Worm (Caenorhabditis elegans) whole organism, midembryonic: ENCODE results near the gene F28B12.1.

Experiments
- T22C8.4 ChIP-seq: fragments of 200-800 bp; sonication (Bioruptor generic); IDR thresholded peaks from 2 replicates; pipeline ENCODE4 v1.3.6; 2022; ENCODE audit warnings: missing genetic modification characterization, missing compliant biosample characterization
- cog-1 ChIP-seq: sonication (generic microtip); optimal IDR thresholded peaks from 2 replicates; lab custom pipeline; 2016; ENCODE audit warnings: missing genetic modification characterization, missing compliant biosample characterization
- flt-1 ChIP-seq: fragments of 200-800 bp; sonication (Bioruptor generic); IDR thresholded peaks from 2 replicates; pipeline ENCODE4 v1.3.6; 2022; ENCODE audit warnings: missing genetic modification characterization, missing compliant biosample characterization
- klf-2 ChIP-seq: fragments of 200-800 bp; sonication (Bioruptor generic); conservative IDR thresholded peaks from 2 replicates; pipeline ENCODE4 v1.3.6; 2022; ENCODE audit warnings: missing genetic modification reagents, missing genetic modification characterization, missing compliant biosample characterization
- med-1 ChIP-seq: sonication (generic microtip); optimal IDR thresholded peaks from 2 replicates; lab custom pipeline; 2017; ENCODE audit warnings: missing genetic modification characterization, mild to moderate bottlenecking, missing compliant biosample characterization, antibody characterized with exemption, missing genetic modification reagents; ENCODE audit not compliant: insufficient read depth
- ref-1 ChIP-seq: fragments of 200-800 bp; sonication (Bioruptor generic); conservative IDR thresholded peaks from 2 replicates; pipeline ENCODE4 v1.3.6; 2022; ENCODE audit warnings: missing genetic modification reagents, missing genetic modification characterization, missing compliant biosample characterization
- tab-1 ChIP-seq: fragments of 200-800 bp; sonication (Bioruptor generic); IDR thresholded peaks from 2 replicates; pipeline ENCODE4 v1.3.6; 2022; ENCODE audit warnings: missing genetic modification characterization, missing compliant biosample characterization
- ztf-23 ChIP-seq: fragments of 200-800 bp; sonication (Bioruptor generic); IDR thresholded peaks from 2 replicates; pipeline ENCODE4 v1.3.6; 2022; ENCODE audit warnings: missing genetic modification reagents, missing genetic modification characterization, missing compliant biosample characterization
- ztf-29 ChIP-seq: fragments of 200-800 bp; sonication (Bioruptor generic); IDR thresholded peaks from 2 replicates; pipeline ENCODE4 v1.3.6; 2022; ENCODE audit warnings: missing genetic modification reagents, missing genetic modification characterization, missing compliant biosample characterization

F28B12.1 gene

DNA sequence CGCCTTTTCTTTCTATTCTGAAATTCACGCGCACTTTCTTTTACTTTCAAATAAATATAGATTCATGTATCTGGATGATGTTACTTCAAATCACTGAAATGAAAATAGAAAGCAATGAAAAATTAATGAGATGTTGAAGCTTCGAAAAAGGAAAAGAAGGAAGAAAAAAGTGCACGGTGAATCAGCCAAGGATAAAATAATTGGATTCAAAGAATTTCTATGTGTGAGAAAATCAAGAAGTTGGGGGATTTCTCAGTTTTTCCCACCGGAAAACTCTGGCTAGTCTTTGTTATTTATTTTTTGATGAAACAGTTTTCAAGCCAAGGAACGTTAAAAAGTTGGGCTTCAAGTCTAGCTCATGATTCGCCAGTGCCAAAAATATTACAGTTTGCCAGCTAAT lies 9.0 kb downstream of the F28B12.1 start:
- TF ChIP-seq flt-1 (GFP tag; lab: Robert Waterston, UW), result no peak
- TF ChIP-seq T22C8.4, result no peak
- no peak for TF ChIP-seq med-1
- TF ChIP-seq tab-1 (GFP tag; lab: Robert Waterston, UW), result no peak
- TF ChIP-seq cog-1 (tag; lab: Kevin White, UChicago), result no peak
- TF ChIP-seq klf-2, result no peak
- no peak for TF ChIP-seq ztf-29 (GFP tag; lab: Robert Waterston, UW)
- no peak for TF ChIP-seq ref-1 (GFP tag; lab: Robert Waterston, UW)
- no peak for TF ChIP-seq ztf-23

DNA sequence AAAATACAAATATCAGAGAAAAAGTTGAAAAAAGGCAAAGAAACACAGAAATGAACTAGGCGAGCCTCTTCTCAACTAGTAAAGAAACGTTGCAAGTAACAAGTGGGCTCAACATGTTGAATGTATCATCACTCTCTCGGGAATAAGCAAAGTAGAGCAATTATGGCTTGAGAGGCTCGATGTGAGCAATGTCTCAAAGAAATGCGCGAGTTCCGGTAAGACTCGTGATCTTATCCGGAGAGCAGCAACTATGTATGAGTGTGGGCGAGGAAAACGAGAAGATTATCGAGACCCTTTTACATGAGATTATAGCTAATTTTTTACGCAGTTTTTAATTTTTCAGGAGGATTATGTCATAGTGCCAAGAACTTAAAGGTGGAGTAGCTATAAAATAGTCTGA lies 9.5 kb downstream of the F28B12.1 start:
- TF ChIP-seq klf-2 (no peak), T22C8.4 (no peak), tab-1 (GFP tag; lab: Robert Waterston, UW) (no peak), med-1 (no peak), ztf-29 (GFP tag; lab: Robert Waterston, UW) (no peak), ref-1 (GFP tag; lab: Robert Waterston, UW) (no peak), cog-1 (tag; lab: Kevin White, UChicago) (no peak), flt-1 (GFP tag; lab: Robert Waterston, UW) (no peak)

- no peak for TF ChIP-seq T22C8.4
Observed at ce11 chrII:5955638-5956167, 13.0 kb downstream of the F28B12.1 start.

- no peak for TF ChIP-seq klf-2
- TF ChIP-seq cog-1 (tag; lab: Kevin White, UChicago), result no peak
- TF ChIP-seq T22C8.4, result no peak
Observed at ce11 chrII:5956583-5956982, 13.9 kb downstream of the F28B12.1 start, which contains the start of gene casy-1. Gene casy-1 (minus strand): TSS chrII:5956683.

- TF ChIP-seq ztf-23 (no peak), flt-1 (GFP tag; lab: Robert Waterston, UW) (no peak), ztf-29 (GFP tag; lab: Robert Waterston, UW) (no peak), T22C8.4 (no peak), med-1 (no peak), ref-1 (GFP tag; lab: Robert Waterston, UW) (no peak), klf-2 (no peak), cog-1 (tag; lab: Kevin White, UChicago) (no peak)
Observed at ce11 chrII:5957803-5958367, 15.2 kb downstream of the F28B12.1 start.

DNA sequence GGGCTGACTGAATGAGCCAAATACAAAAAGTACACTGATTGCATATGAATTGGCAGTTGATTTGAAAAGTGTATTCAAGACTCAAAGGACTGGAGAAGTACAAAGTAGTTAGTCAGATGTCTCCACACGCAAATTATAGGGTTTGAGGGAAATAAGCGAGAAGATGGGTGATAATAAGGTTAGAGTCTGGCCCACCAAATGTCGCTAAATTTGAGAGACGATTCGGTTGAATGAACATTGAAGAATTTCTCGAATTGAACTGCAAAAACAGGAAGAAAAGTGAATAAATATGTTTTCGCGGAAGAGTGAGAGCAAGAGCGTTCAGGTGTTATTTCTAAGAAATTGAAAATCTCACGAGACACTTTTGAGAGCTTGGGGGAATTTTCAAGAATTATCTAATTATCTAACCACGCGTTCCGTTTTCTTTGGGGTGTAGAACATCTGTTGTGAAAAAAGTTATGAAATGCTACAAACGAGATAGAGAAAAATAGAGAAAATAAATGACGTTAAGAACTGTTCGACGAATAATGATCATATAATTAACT lies 16.9 kb downstream of the F28B12.1 start:
- TF ChIP-seq flt-1 (GFP tag; lab: Robert Waterston, UW) (no peak), klf-2 (no peak), ref-1 (GFP tag; lab: Robert Waterston, UW) (no peak), cog-1 (tag; lab: Kevin White, UChicago) (no peak)

DNA sequence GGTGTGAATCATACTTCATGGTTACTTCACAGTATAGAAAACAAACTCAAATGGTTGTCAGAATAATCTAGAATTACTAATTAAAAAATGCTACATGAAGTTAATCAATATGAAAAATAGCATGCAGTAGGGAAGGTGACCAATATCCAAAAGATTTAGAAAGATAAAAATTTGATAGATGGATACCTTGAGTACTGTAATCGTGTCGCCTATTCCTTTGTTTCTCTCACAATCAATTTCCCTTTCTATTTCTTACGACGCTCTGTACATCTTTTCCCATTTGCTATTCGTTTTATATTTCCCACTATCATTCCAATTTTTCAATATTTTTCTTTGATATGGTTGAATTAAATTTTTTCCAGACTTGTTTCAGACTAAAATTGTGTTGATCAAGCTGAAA lies 18.6 kb downstream of the F28B12.1 start, which contains the start of gene B0034.7:
B0034.7 (plus strand) TSS at position 301 of the 400 bp plus-strand sequence.
- no peak for TF ChIP-seq ref-1 (GFP tag; lab: Robert Waterston, UW)
- no peak for TF ChIP-seq tab-1 (GFP tag; lab: Robert Waterston, UW)
- no peak for TF ChIP-seq ztf-29 (GFP tag; lab: Robert Waterston, UW)
- TF ChIP-seq klf-2, result no peak
- no peak for TF ChIP-seq T22C8.4
- TF ChIP-seq med-1, result no peak
- TF ChIP-seq flt-1 (GFP tag; lab: Robert Waterston, UW), result no peak

DNA sequence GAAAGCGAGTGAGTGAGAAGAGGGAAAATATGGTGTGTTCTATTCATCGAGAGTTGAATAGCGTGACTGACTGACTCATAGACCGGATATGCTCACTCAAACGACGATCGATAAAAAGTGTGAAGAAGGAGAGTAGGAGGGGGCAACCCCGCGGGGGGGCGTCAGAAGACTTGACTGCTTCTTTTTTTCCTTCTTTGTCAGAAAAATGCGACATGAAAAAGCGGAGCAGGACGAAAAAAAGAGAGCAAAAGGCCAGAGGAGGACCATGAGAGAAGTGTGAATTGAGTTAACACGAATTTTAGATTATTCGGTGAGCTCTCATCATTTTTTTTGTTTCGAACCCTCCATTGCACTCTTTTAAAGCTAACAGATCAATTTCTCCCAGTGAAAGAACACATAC lies 19.6 kb downstream of the F28B12.1 start:
- TF ChIP-seq T22C8.4 (no peak), tab-1 (GFP tag; lab: Robert Waterston, UW) (no peak), flt-1 (GFP tag; lab: Robert Waterston, UW) (no peak), klf-2 (no peak)

DNA sequence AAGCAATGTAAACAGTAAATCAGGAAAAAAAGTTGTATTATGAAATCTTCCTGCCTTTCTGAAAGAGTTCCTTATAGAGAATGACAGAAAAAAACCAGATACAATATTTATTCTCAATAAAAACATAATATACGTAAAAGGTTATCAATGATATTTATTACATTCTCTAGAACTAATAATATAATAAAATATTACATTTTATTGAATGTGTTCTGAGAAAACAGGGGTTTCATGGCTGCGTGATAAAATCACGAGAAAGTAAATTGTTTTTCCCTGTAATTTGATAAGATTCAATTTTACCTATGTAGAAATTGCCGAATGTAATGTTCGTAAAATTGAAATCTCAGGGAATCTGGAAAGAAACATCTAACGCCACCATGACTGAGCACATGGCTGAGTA lies 22.2 kb downstream of the F28B12.1 start:
- TF ChIP-seq ztf-23 (no peak), med-1 (no peak), flt-1 (GFP tag; lab: Robert Waterston, UW) (no peak), tab-1 (GFP tag; lab: Robert Waterston, UW) (no peak), klf-2 (no peak), cog-1 (tag; lab: Kevin White, UChicago) (no peak), ztf-29 (GFP tag; lab: Robert Waterston, UW) (no peak), T22C8.4 (no peak), ref-1 (GFP tag; lab: Robert Waterston, UW) (no peak)

DNA sequence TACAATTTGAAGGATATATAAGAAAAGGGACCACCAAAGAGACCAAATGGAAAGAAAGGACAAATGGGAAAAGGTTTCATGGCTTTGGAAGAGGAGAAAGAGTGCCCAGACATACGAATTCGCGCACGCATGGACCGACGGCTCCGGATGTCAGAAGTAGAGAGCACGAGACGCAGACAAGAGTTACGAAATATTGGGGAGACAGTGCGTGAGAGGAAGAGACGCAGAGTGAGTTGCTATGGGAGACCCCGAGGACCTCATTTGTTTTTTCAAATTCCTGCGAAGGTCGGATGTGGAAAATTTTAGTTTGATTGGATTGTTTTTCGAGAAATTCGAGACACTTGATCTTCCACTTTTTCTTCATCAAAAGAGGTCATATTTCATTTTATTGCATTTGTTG lies 23.9 kb downstream of the F28B12.1 start:
- TF ChIP-seq klf-2 (no peak), med-1 (no peak), T22C8.4 (no peak), tab-1 (GFP tag; lab: Robert Waterston, UW) (no peak), flt-1 (GFP tag; lab: Robert Waterston, UW) (no peak), ref-1 (GFP tag; lab: Robert Waterston, UW) (no peak), ztf-29 (GFP tag; lab: Robert Waterston, UW) (no peak), cog-1 (tag; lab: Kevin White, UChicago) (no peak), ztf-23 (no peak)

- TF ChIP-seq ref-1 (GFP tag; lab: Robert Waterston, UW) (no peak), T22C8.4 (no peak), klf-2 (no peak), cog-1 (tag; lab: Kevin White, UChicago) (no peak), med-1 (no peak), tab-1 (GFP tag; lab: Robert Waterston, UW) (no peak), ztf-23 (no peak), flt-1 (GFP tag; lab: Robert Waterston, UW) (no peak), ztf-29 (GFP tag; lab: Robert Waterston, UW) (no peak)
Observed at ce11 chrII:5968037-5968436, 25.3 kb downstream of the F28B12.1 start, which contains the start of gene B0034.1. Gene B0034.1 (plus strand): TSS chrII:5968337.
